Worm (Caenorhabditis elegans) whole organism, late embryonic: Measurements from ENCODE around the gene cchl-1.

ENCODE experiments used
- K02D7.2 ChIP-seq: sonication (generic microtip); optimal IDR thresholded peaks from 2 replicates; lab custom pipeline; 2017; ENCODE audit warnings: mild to moderate bottlenecking, missing genetic modification characterization, missing compliant biosample characterization
- ceh-14 ChIP-seq: sonication (generic microtip); optimal IDR thresholded peaks from 2 replicates; lab custom pipeline; 2016; ENCODE audit warnings: missing genotype, missing genetic modification characterization, missing compliant biosample characterization
- ceh-24 ChIP-seq: sonication (generic microtip); optimal IDR thresholded peaks from 2 replicates; lab custom pipeline; 2016; ENCODE audit warnings: mild to moderate bottlenecking, missing genetic modification characterization, missing compliant biosample characterization
- che-1 ChIP-seq: sonication (generic microtip); optimal IDR thresholded peaks from 2 replicates; lab custom pipeline; 2016; ENCODE audit warnings: mild to moderate bottlenecking, missing genetic modification characterization, missing compliant biosample characterization
- dmd-4 ChIP-seq: sonication (generic microtip); optimal IDR thresholded peaks from 2 replicates; lab custom pipeline; 2016; ENCODE audit warnings: borderline replicate concordance, missing genetic modification characterization, missing compliant biosample characterization
- ets-4 ChIP-seq: sonication (generic microtip); optimal IDR thresholded peaks from 2 replicates; lab custom pipeline; 2016; ENCODE audit warnings: missing genetic modification characterization, missing compliant biosample characterization
- eyg-1 ChIP-seq: sonication (generic microtip); optimal IDR thresholded peaks from 2 replicates; lab custom pipeline; 2016; ENCODE audit warnings: missing genotype, missing genetic modification characterization, missing compliant biosample characterization
- fkh-10 ChIP-seq: fragments of 150-350 bp; optimal IDR thresholded peaks from 2 replicates; lab custom pipeline; 2014; ENCODE audit warnings: missing biosample characterization, missing genetic modification reagents, missing genetic modification characterization
- lin-11 ChIP-seq: fragments of 200-800 bp; sonication (Bioruptor generic); optimal IDR thresholded peaks from 2 replicates; lab custom pipeline; 2018; ENCODE audit warnings: mild to moderate bottlenecking, missing genetic modification characterization, missing compliant biosample characterization
- nfya-1 ChIP-seq: sonication (generic microtip); optimal IDR thresholded peaks from 2 replicates; lab custom pipeline; 2017; ENCODE audit warnings: missing genetic modification characterization, mild to moderate bottlenecking, missing compliant biosample characterization, antibody characterized with exemption, moderate library complexity
- nhr-11 ChIP-seq: fragments of 150-350 bp; optimal IDR thresholded peaks from 2 replicates; lab custom pipeline; 2014; ENCODE audit warnings: missing biosample characterization, missing genetic modification characterization
- pqm-1 ChIP-seq: sonication (generic microtip); optimal IDR thresholded peaks from 2 replicates; lab custom pipeline; 2016; ENCODE audit warnings: missing genetic modification characterization, missing compliant biosample characterization
- sox-4 ChIP-seq: sonication (generic microtip); optimal IDR thresholded peaks from 2 replicates; lab custom pipeline; 2017; ENCODE audit warnings: mild to moderate bottlenecking, missing genetic modification characterization, inconsistent platforms, missing compliant biosample characterization

ce11 chrII:11238869-11239647 lies 2.9 kb upstream of the cchl-1 start, which contains the start of the genes rpn-9 and T06D8.9:
- TF ChIP-seq dmd-4 (tag; lab: Kevin White, UChicago) (no peak), fkh-10 (GFP tag; lab: Kevin White, UChicago) (no peak), eyg-1 (tag; lab: Kevin White, UChicago) (no peak), nfya-1 (tag; lab: Kevin White, UChicago) (peak; percentile 73), che-1 (no peak), ets-4 (tag; lab: Kevin White, UChicago) (no peak), ceh-24 (no peak), K02D7.2 (tag; lab: Kevin White, UChicago) (no peak), pqm-1 (tag; lab: Kevin White, UChicago) (no peak), nhr-11 (tag; lab: Kevin White, UChicago) (no peak), ceh-14 (tag; lab: Kevin White, UChicago) (peak; percentile 29), sox-4 (tag; lab: Kevin White, UChicago) (no peak), lin-11 (tag; lab: Kevin White, UChicago) (no peak)
